Worm (Caenorhabditis elegans) whole organism, L3 larva: ENCODE measurements around the gene F14D7.9.

Experiments used
- ceh-28 ChIP-seq: fragments of 150-350 bp; optimal IDR thresholded peaks from 2 replicates; lab custom pipeline; 2014; ENCODE audit warnings: missing biosample characterization, missing genetic modification reagents, missing genetic modification characterization
- egl-27 ChIP-seq: sonication (generic microtip); optimal IDR thresholded peaks from 4 replicates; lab custom pipeline; 2017; ENCODE audit warnings: missing biosample characterization, missing genetic modification reagents, missing genetic modification characterization
- elt-2 ChIP-seq: sonication (generic microtip); optimal IDR thresholded peaks from 2 replicates; lab custom pipeline; 2016; ENCODE audit warnings: missing genetic modification reagents, mild to moderate bottlenecking, missing genetic modification characterization, missing compliant biosample characterization
- mdl-1 ChIP-seq: fragments of 150-350 bp; optimal IDR thresholded peaks from 2 replicates; lab custom pipeline; 2014; ENCODE audit warnings: missing biosample characterization, missing genetic modification characterization
- nhr-77 ChIP-seq: fragments of 150-350 bp; optimal IDR thresholded peaks from 2 replicates; lab custom pipeline; 2014; ENCODE audit warnings: missing biosample characterization, missing genetic modification characterization
- tbx-2 ChIP-seq: sonication (generic microtip); optimal IDR thresholded peaks from 2 replicates; lab custom pipeline; 2016; ENCODE audit warnings: mild to moderate bottlenecking, missing genetic modification characterization, missing compliant biosample characterization
- unc-39 ChIP-seq: sonication (generic microtip); optimal IDR thresholded peaks from 4 replicates; lab custom pipeline; 2017; ENCODE audit warnings: missing biosample characterization, missing genetic modification characterization

DNA sequence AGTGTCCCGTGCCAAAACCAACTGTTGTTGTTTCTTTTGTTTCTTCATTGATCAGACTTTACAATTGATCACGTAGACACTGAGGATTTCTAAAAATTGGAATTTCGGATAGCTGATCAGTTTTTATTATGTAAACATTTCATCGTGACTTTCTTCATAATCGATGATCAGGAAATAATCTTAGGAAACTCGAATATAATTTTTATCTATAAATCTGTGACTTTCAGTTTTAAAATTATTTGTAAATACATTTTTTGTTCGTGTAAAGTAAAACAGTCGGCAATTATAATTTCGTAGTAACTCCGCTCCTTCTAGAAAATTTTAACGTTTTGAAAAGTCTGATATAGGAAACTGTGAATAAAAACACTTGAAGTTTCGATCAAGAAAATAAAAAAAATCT lies 23.8 kb upstream of the F14D7.9 start, which contains the start of gene F40G12.5:
- TF ChIP-seq mdl-1 (tag; lab: Kevin White, UChicago) (no peak), elt-2 (tag; lab: Kevin White, UChicago) (no peak), unc-39 (tag; lab: Kevin White, UChicago) (no peak), nhr-77 (no peak), egl-27 (tag; lab: Kevin White, UChicago) (no peak), tbx-2 (tag; lab: Kevin White, UChicago) (no peak), ceh-28 (no peak)
